Fruit fly (Drosophila melanogaster) whole organism, embryonic: ENCODE results near the gene Tet.
A peak's percentile ranks its signal among the peaks of the same experiment; 100 is the strongest.

Experiments
- CG10209 ChIP-seq: fragments of 200-800 bp; sonication (Bioruptor generic); optimal IDR thresholded peaks from 3 replicates; lab custom pipeline; 2017; ENCODE audit warnings: missing biosample characterization, mild to moderate bottlenecking, missing genetic modification characterization, missing genetic modification reagents
- CG10274 ChIP-seq: fragments of 200-800 bp; sonication (Bioruptor generic); optimal IDR thresholded peaks from 3 replicates; lab custom pipeline; 2017; ENCODE audit warnings: missing biosample characterization, mild to moderate bottlenecking, missing genetic modification characterization
- CG10366 ChIP-seq: fragments of 200-800 bp; sonication (Bioruptor generic); IDR thresholded peaks from 2 replicates; pipeline ENCODE4 v1.3.6; 2022; ENCODE audit warnings: missing biosample characterization, missing genetic modification characterization
- CG10431 ChIP-seq: fragments of 200-800 bp; sonication (Bioruptor generic); optimal IDR thresholded peaks from 3 replicates; lab custom pipeline; 2018; ENCODE audit warnings: missing biosample characterization, mild to moderate bottlenecking, missing genetic modification characterization
- CG10543 ChIP-seq: fragments of 200-800 bp; sonication (Bioruptor generic); optimal IDR thresholded peaks from 3 replicates; lab custom pipeline; 2017; ENCODE audit warnings: missing biosample characterization, mild to moderate bottlenecking, missing genetic modification characterization, moderate library complexity
- CG11398 ChIP-seq: fragments of 200-800 bp; sonication (Bioruptor generic); optimal IDR thresholded peaks from 2 replicates; lab custom pipeline; 2016; ENCODE audit warnings: missing biosample characterization, missing genetic modification characterization
- CG12744 ChIP-seq: fragments of 200-800 bp; sonication (Bioruptor generic); optimal IDR thresholded peaks from 2 replicates; lab custom pipeline; 2016; ENCODE audit warnings: missing biosample characterization, missing genetic modification characterization
- CG13123 ChIP-seq: fragments of 200-800 bp; sonication (Bioruptor generic); optimal IDR thresholded peaks from 2 replicates; lab custom pipeline; 2016; ENCODE audit warnings: missing biosample characterization, missing genetic modification characterization
- CG14667 ChIP-seq: fragments of 200-800 bp; sonication (Bioruptor generic); IDR thresholded peaks from 2 replicates; pipeline ENCODE4 v1.3.6; 2022; ENCODE audit warnings: missing biosample characterization, missing genetic modification characterization
- CG15479 ChIP-seq: fragments of 200-800 bp; sonication (Bioruptor generic); optimal IDR thresholded peaks from 3 replicates; lab custom pipeline; 2019; ENCODE audit warnings: missing biosample characterization, mild to moderate bottlenecking, missing genetic modification characterization, moderate library complexity
- CG17802 ChIP-seq: fragments of 200-800 bp; sonication (Bioruptor generic); optimal IDR thresholded peaks from 2 replicates; lab custom pipeline; 2018; ENCODE audit warnings: missing biosample characterization, mild to moderate bottlenecking, missing genetic modification characterization, moderate library complexity
- CG18619 ChIP-seq: fragments of 200-800 bp; sonication (Bioruptor generic); optimal IDR thresholded peaks from 3 replicates; lab custom pipeline; 2017; ENCODE audit warnings: missing biosample characterization, mild to moderate bottlenecking, missing genetic modification characterization
- CG2678 ChIP-seq: fragments of 200-800 bp; sonication (Bioruptor generic); optimal IDR thresholded peaks from 3 replicates; lab custom pipeline; 2019; ENCODE audit warnings: missing biosample characterization, mild to moderate bottlenecking, missing genetic modification characterization, moderate library complexity
- CG2712 ChIP-seq: fragments of 200-800 bp; optimal IDR thresholded peaks from 3 replicates; lab custom pipeline; 2019; ENCODE audit warnings: missing biosample characterization, mild to moderate bottlenecking, missing genetic modification characterization, moderate library complexity
- CG30431 ChIP-seq: fragments of 200-800 bp; sonication (Bioruptor generic); optimal IDR thresholded peaks from 2 replicates; lab custom pipeline; 2017; ENCODE audit warnings: missing biosample characterization, missing genetic modification characterization
- CG34422 ChIP-seq: fragments of 200-800 bp; sonication (Bioruptor generic); IDR thresholded peaks from 3 replicates; pipeline ENCODE4 v1.3.6; 2022; ENCODE audit warnings: missing biosample characterization, missing genetic modification characterization
- CG43689 ChIP-seq: fragments of 200-800 bp; sonication (Bioruptor generic); IDR thresholded peaks from 2 replicates; pipeline ENCODE4 v1.3.6; 2022; ENCODE audit warnings: missing biosample characterization, missing genetic modification characterization
- CG4424 ChIP-seq: fragments of 200-800 bp; sonication (Bioruptor generic); optimal IDR thresholded peaks from 3 replicates; lab custom pipeline; 2016; ENCODE audit warnings: missing biosample characterization, missing genetic modification characterization
- CG4707 ChIP-seq: fragments of 200-800 bp; sonication (Bioruptor generic); optimal IDR thresholded peaks from 2 replicates; lab custom pipeline; 2018; ENCODE audit warnings: missing biosample characterization, mild to moderate bottlenecking, missing genetic modification characterization, moderate library complexity
- CG4730 ChIP-seq: fragments of 200-800 bp; sonication (Bioruptor generic); IDR thresholded peaks from 2 replicates; pipeline ENCODE4 v1.3.6; 2022; ENCODE audit warnings: missing biosample characterization, missing genetic modification characterization
- CG7928 ChIP-seq: fragments of 200-800 bp; sonication (Bioruptor generic); optimal IDR thresholded peaks from 2 replicates; lab custom pipeline; 2017; ENCODE audit warnings: missing biosample characterization, mild to moderate bottlenecking, missing genetic modification characterization
- CTCF ChIP-seq: fragments of 200-800 bp; sonication (Bioruptor generic); optimal IDR thresholded peaks from 2 replicates; lab custom pipeline; 2017; ENCODE audit warnings: missing biosample characterization, mild to moderate bottlenecking, missing genetic modification characterization, moderate library complexity
- CrebB ChIP-seq: fragments of 200-800 bp; sonication (Bioruptor generic); optimal IDR thresholded peaks from 3 replicates; lab custom pipeline; 2018; ENCODE audit warnings: missing biosample characterization, mild to moderate bottlenecking, missing genetic modification characterization
- D ChIP-seq, 2 experiments: fragments of 200-800 bp in 1 of 2; fragments of >200 bp in 1 of 2; sonication (Bioruptor generic) in 1 of 2; optimal IDR thresholded peaks; 2 replicates in 1 of 2; 3 replicates in 1 of 2; lab custom pipeline; 2017; ENCODE audit warnings: mild to moderate bottlenecking in 1 of 2, missing biosample characterization in 1 of 2, missing genetic modification characterization in 1 of 2, missing genetic modification reagents in 1 of 2
- Dll ChIP-seq: fragments of 200-800 bp; sonication (Bioruptor generic); IDR thresholded peaks from 4 replicates; pipeline ENCODE4 v1.3.6; 2022; ENCODE audit warnings: missing biosample characterization, missing genetic modification characterization; ENCODE audit not compliant: partially characterized antibody
- ERR ChIP-seq: fragments of 200-800 bp; sonication (Bioruptor generic); optimal IDR thresholded peaks from 2 replicates; lab custom pipeline; 2016; ENCODE audit warnings: missing biosample characterization, missing genetic modification characterization
- GATAe ChIP-seq: fragments of 200-800 bp; sonication (Bioruptor generic); conservative IDR thresholded peaks from 2 replicates; pipeline ENCODE4 v1.3.6; 2022; ENCODE audit warnings: missing biosample characterization, missing genetic modification characterization
- Hand ChIP-seq: fragments of 200-800 bp; sonication (Bioruptor generic); optimal IDR thresholded peaks from 2 replicates; lab custom pipeline; 2017; ENCODE audit warnings: mild to moderate bottlenecking, missing biosample characterization, missing genetic modification reagents, missing genetic modification characterization
- MTF-1 ChIP-seq: fragments of 200-800 bp; sonication (Bioruptor generic); optimal IDR thresholded peaks from 2 replicates; lab custom pipeline; 2018; ENCODE audit warnings: missing biosample characterization, mild to moderate bottlenecking, missing genetic modification characterization, borderline replicate concordance
- Max ChIP-seq: fragments of 200-800 bp; sonication (Bioruptor generic); optimal IDR thresholded peaks from 2 replicates; lab custom pipeline; 2016; ENCODE audit warnings: missing biosample characterization, mild to moderate bottlenecking, missing genetic modification characterization
- NFAT ChIP-seq: fragments of 200-800 bp; sonication (Bioruptor generic); IDR thresholded peaks from 2 replicates; pipeline ENCODE4 v1.3.6; 2022; ENCODE audit warnings: missing biosample characterization, missing genetic modification characterization
- Scr ChIP-seq: fragments of 200-800 bp; sonication (Bioruptor generic); IDR thresholded peaks from 2 replicates; pipeline ENCODE4 v1.3.6; 2022; ENCODE audit warnings: missing biosample characterization, missing genetic modification characterization; ENCODE audit not compliant: partially characterized antibody
- Side ChIP-seq: fragments of 200-800 bp; sonication (Bioruptor generic); optimal IDR thresholded peaks from 2 replicates; lab custom pipeline; 2016; ENCODE audit warnings: missing biosample characterization, missing genetic modification characterization
- Six4 ChIP-seq: fragments of 200-800 bp; sonication (Bioruptor generic); optimal IDR thresholded peaks from 2 replicates; lab custom pipeline; 2016; ENCODE audit warnings: missing biosample characterization, missing genetic modification characterization
- ase ChIP-seq: fragments of 200-800 bp; sonication (Bioruptor generic); IDR thresholded peaks from 3 replicates; pipeline ENCODE4 v1.3.6; 2022; ENCODE audit warnings: missing biosample characterization, missing genetic modification characterization
- br ChIP-seq: fragments of >200 bp; optimal IDR thresholded peaks from 2 replicates; lab custom pipeline; 2017
- crp ChIP-seq, 2 experiments: fragments of 200-800 bp; sonication (Bioruptor generic); optimal IDR thresholded peaks; 2 replicates in 1 of 2; 3 replicates in 1 of 2; lab custom pipeline; 2017; ENCODE audit warnings: missing biosample characterization in 2 of 2, missing genetic modification characterization in 2 of 2, mild to moderate bottlenecking in 1 of 2, moderate library complexity in 1 of 2
- cwo ChIP-seq: fragments of 200-800 bp; sonication (Bioruptor generic); optimal IDR thresholded peaks from 3 replicates; lab custom pipeline; 2017; ENCODE audit warnings: missing biosample characterization, missing genetic modification characterization, mild to moderate bottlenecking, moderate library complexity, missing genetic modification reagents
- dati ChIP-seq: fragments of 200-800 bp; sonication (Bioruptor generic); IDR thresholded peaks from 2 replicates; pipeline ENCODE4 v1.3.6; 2022; ENCODE audit warnings: missing biosample characterization, missing genetic modification characterization
- dmrt99B ChIP-seq: fragments of 200-800 bp; sonication (Bioruptor generic); optimal IDR thresholded peaks from 2 replicates; lab custom pipeline; 2018; ENCODE audit warnings: missing biosample characterization, mild to moderate bottlenecking, missing genetic modification characterization, moderate library complexity
- dysf ChIP-seq: fragments of 200-800 bp; sonication (Bioruptor generic); IDR thresholded peaks from 3 replicates; pipeline ENCODE4 v1.3.6; 2022; ENCODE audit warnings: missing biosample characterization, missing genetic modification characterization
- ems ChIP-seq: fragments of 200-800 bp; sonication (Bioruptor generic); optimal IDR thresholded peaks from 3 replicates; lab custom pipeline; 2016; ENCODE audit warnings: missing biosample characterization, missing genetic modification characterization
- grau ChIP-seq: fragments of 200-800 bp; optimal IDR thresholded peaks from 3 replicates; lab custom pipeline; 2019; ENCODE audit warnings: missing biosample characterization, mild to moderate bottlenecking, missing genetic modification characterization, moderate library complexity
- ham ChIP-seq: fragments of 200-800 bp; sonication (Bioruptor generic); IDR thresholded peaks from 2 replicates; pipeline ENCODE4 v1.3.6; 2022; ENCODE audit warnings: missing biosample characterization, missing genetic modification characterization
- insv ChIP-seq, 2 experiments: fragments of 200-800 bp; sonication (Bioruptor generic); optimal IDR thresholded peaks; 3 replicates each; lab custom pipeline; 2016 to 2018; ENCODE audit warnings: missing biosample characterization in 2 of 2, missing genetic modification characterization in 2 of 2
- lola ChIP-seq, 3 experiments: fragments of >200 bp in 2 of 3; fragments of 200-800 bp in 1 of 3; sonication (Bioruptor generic) in 1 of 3; optimal IDR thresholded peaks; 2 replicates each; lab custom pipeline; 2017 to 2019; ENCODE audit warnings: missing biosample characterization in 3 of 3, missing genetic modification characterization in 3 of 3, mild to moderate bottlenecking in 1 of 3, moderate library complexity in 1 of 3
- otp ChIP-seq: fragments of 200-800 bp; sonication (Bioruptor generic); IDR thresholded peaks from 3 replicates; pipeline ENCODE4, ENCODE4 v1.3.6; 2022; ENCODE audit warnings: missing biosample characterization, missing genetic modification characterization
- p53 ChIP-seq: fragments of 200-800 bp; sonication (Bioruptor generic); optimal IDR thresholded peaks from 2 replicates; lab custom pipeline; 2016; ENCODE audit warnings: missing biosample characterization, missing genetic modification characterization
- pfk ChIP-seq: fragments of 200-800 bp; sonication (Bioruptor generic); optimal IDR thresholded peaks from 2 replicates; lab custom pipeline; 2018; ENCODE audit warnings: missing biosample characterization, mild to moderate bottlenecking, missing genetic modification characterization, moderate library complexity
- slbo ChIP-seq: fragments of 200-800 bp; sonication (Bioruptor generic); IDR thresholded peaks from 2 replicates; pipeline ENCODE4 v1.3.6; 2022; ENCODE audit warnings: missing biosample characterization, missing genetic modification characterization

Gene Tet

dm6 chr3L:2798463-2798993 is 80.4 kb downstream of the Tet start (continued):
- no peak for TF ChIP-seq CG13123 (GFP tag; lab: Kevin White, UChicago)
- no peak for TF ChIP-seq Six4 (GFP tag; lab: Kevin White, UChicago)
- no peak for TF ChIP-seq CG10274 (GFP tag; lab: Kevin White, UChicago)
- TF ChIP-seq CG17802 (tag; lab: Kevin White, UChicago): no peak
- peak; percentile 44; the same call in 1 of the 3 replicates for TF ChIP-seq otp
- TF ChIP-seq CTCF (GFP tag; lab: Kevin White, UChicago): peak; percentile 23
- TF ChIP-seq dmrt99B (tag; lab: Kevin White, UChicago): peak; percentile 62
- no peak for TF ChIP-seq Max
- TF ChIP-seq ERR (GFP tag; lab: Kevin White, UChicago): no peak
- peak; percentile 39 for TF ChIP-seq Side (GFP tag; lab: Kevin White, UChicago)
- no peak for TF ChIP-seq CG43689 (GFP tag; lab: Robert Waterston, UW)
- TF ChIP-seq lola (GFP tag; optimal IDR thresholded peaks at IDR 0.05; lab: Kevin White, UChicago): peak in 1 of 3 experiments; percentile 48
- peak; percentile 40 for TF ChIP-seq CrebB
- peak; percentile 65 for TF ChIP-seq CG11398 (GFP tag; lab: Kevin White, UChicago)
- no peak for TF ChIP-seq slbo (GFP tag; lab: Robert Waterston, UW)
- peak; percentile 61 for TF ChIP-seq CG2712 (tag; lab: Kevin White, UChicago)
- TF ChIP-seq Hand (GFP tag; lab: Kevin White, UChicago): no peak
- TF ChIP-seq CG18619 (GFP tag; lab: Kevin White, UChicago): peak; percentile 23
- TF ChIP-seq CG7928: no peak
- TF ChIP-seq CG2678 (tag; lab: Kevin White, UChicago): peak; percentile 79
- TF ChIP-seq CG34422: no peak
- TF ChIP-seq D (optimal IDR thresholded peaks at IDR 0.05; lab: Kevin White, UChicago): no peak
- TF ChIP-seq D (GFP tag; optimal IDR thresholded peaks at IDR 0.05; lab: Kevin White, UChicago): peak; percentile 52
- no peak for TF ChIP-seq ase (GFP tag; lab: Robert Waterston, UW)
- TF ChIP-seq CG4707: peak; percentile 63
- peak in 1 of 2 experiments; percentile 12 for TF ChIP-seq insv (GFP tag; optimal IDR thresholded peaks at IDR 0.05; lab: Kevin White, UChicago)
- no peak for TF ChIP-seq crp (GFP tag; optimal IDR thresholded peaks at IDR 0.05; lab: Kevin White, UChicago)
- peak; percentile 34 for TF ChIP-seq CG10431 (GFP tag; lab: Kevin White, UChicago)
- TF ChIP-seq CG12744 (GFP tag; lab: Kevin White, UChicago): no peak
- no peak for TF ChIP-seq ham (GFP tag; lab: Robert Waterston, UW)
- TF ChIP-seq GATAe: peak; percentile 75; the same call in 1 of the 2 replicates
- no peak for TF ChIP-seq dysf (GFP tag; lab: Robert Waterston, UW)
- TF ChIP-seq cwo: no peak
- TF ChIP-seq CG10209 (GFP tag; lab: Kevin White, UChicago): peak; percentile 8
- no peak for TF ChIP-seq br (lab: Kevin White, UChicago)
- TF ChIP-seq MTF-1 (GFP tag; lab: Kevin White, UChicago): peak; percentile 39
- TF ChIP-seq CG30431 (GFP tag; lab: Kevin White, UChicago): no peak
- TF ChIP-seq dati (GFP tag; lab: Robert Waterston, UW): 0 out of 2 replicates have a peak, but pooled peaks have one; percentile 3
- TF ChIP-seq Scr (GFP tag; lab: Robert Waterston, UW): no peak
- no peak for TF ChIP-seq CG10366 (GFP tag; lab: Robert Waterston, UW)
- TF ChIP-seq pfk (GFP tag; lab: Kevin White, UChicago): peak; percentile 10
- no peak for TF ChIP-seq p53
- peak; percentile 26; the same call in 1 of the 4 replicates for TF ChIP-seq Dll (GFP tag; lab: Robert Waterston, UW)
- no peak for TF ChIP-seq CG4730 (GFP tag; lab: Robert Waterston, UW)
- TF ChIP-seq NFAT (GFP tag; lab: Robert Waterston, UW): peak; percentile 20; the same call in 1 of the 2 replicates
- no peak for TF ChIP-seq CG4424 (GFP tag; lab: Kevin White, UChicago)
- TF ChIP-seq CG15479: peak; percentile 86
- peak; percentile 36 for TF ChIP-seq CG10543 (GFP tag; lab: Kevin White, UChicago)
- TF ChIP-seq ems (GFP tag; lab: Kevin White, UChicago): peak; percentile 28
- no peak for TF ChIP-seq grau
- no peak for TF ChIP-seq CG14667 (GFP tag; lab: Robert Waterston, UW)
